Fruit fly (Drosophila melanogaster): Measurements from ENCODE around the gene tgo.
A peak's percentile ranks its signal among the peaks of the same experiment; 100 is the strongest.

The tgo gene

DNA sequence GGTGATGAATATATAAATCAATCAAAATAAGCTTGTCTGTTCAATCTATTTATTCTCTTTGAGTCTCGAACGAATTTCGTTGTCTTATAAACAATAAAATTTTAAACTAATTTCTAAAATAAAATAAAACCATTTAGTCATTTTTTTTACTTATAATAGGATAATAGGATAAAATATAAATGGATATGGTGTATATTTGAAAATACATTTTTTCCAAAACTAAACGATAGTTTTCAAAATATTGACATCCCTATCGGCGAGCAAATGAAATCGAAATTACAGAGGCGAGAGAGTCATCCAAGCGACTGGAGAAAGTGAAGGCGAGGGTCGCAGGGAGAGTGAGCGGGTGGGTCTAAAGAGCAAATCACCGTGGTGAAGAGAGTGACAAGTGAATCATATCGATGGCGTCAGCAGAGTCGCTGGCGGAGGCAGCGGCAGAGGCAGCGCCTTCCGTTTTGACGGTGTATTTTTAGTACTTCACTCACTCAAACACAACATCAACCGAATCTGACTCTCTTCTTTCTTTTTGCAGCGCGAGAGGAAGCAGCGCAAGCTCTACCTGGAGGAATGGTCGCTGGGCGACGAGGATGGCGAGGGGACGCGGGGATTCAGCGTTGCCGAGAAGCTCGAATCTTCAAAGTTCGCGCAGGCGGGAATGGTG is 37.7 kb upstream of the tgo start (continued):
- TF ChIP-seq HmgD (GFP tag; optimal IDR thresholded peaks at IDR 0.05) (no peak), h (optimal IDR thresholded peaks at IDR 0.05) (no peak), CG12659 (GFP tag; optimal IDR thresholded peaks at IDR 0.05) (peak; percentile 99), onecut (GFP tag; IDR thresholded peaks at IDR 0.05) (peak; percentile 88), Xrp1 (GFP tag; IDR thresholded peaks at IDR 0.05) (no peak), vvl (GFP tag; IDR thresholded peaks at IDR 0.05) (no peak), CG32767 (GFP tag; IDR thresholded peaks at IDR 0.05) (no peak), CG2678 (tag; optimal IDR thresholded peaks at IDR 0.05) (peak; percentile 99), CG17359 (tag; optimal IDR thresholded peaks at IDR 0.05) (peak; percentile 97), mam (GFP tag; optimal IDR thresholded peaks at IDR 0.05) (peak; percentile 65), so (GFP tag; IDR thresholded peaks at IDR 0.05) (no peak), CG34376 (GFP tag; optimal IDR thresholded peaks at IDR 0.05) (peak; percentile 95), cg (GFP tag; optimal IDR thresholded peaks at IDR 0.05) (peak; percentile 42), CoRest (tag; optimal IDR thresholded peaks at IDR 0.05) (peak; percentile 99), HLH4C (GFP tag; IDR thresholded peaks at IDR 0.05; ENCODE audit: partially characterized antibody) (no peak), al (GFP tag; IDR thresholded peaks at IDR 0.05) (no peak), Gsc (GFP tag; IDR thresholded peaks at IDR 0.05) (no peak), ro (GFP tag; IDR thresholded peaks at IDR 0.05) (no peak), CG4360 (GFP tag; IDR thresholded peaks at IDR 0.05) (no peak), amos (GFP tag; IDR thresholded peaks at IDR 0.05; ENCODE audit: partially characterized antibody) (no peak), kni (GFP tag; optimal IDR thresholded peaks at IDR 0.05) (peak; percentile 96), sima (GFP tag; optimal IDR thresholded peaks at IDR 0.05) (no peak), CG6765 (GFP tag; optimal IDR thresholded peaks at IDR 0.05) (peak; percentile 97), YL-1 (GFP tag; optimal IDR thresholded peaks at IDR 0.05) (peak; percentile 95), Chrac-16 (GFP tag; optimal IDR thresholded peaks at IDR 0.05) (peak; percentile 89), CG10267 (tag; optimal IDR thresholded peaks at IDR 0.05) (peak; percentile 98), Sox102F (GFP tag; optimal IDR thresholded peaks at IDR 0.05) (peak; percentile 99), CG3065 (GFP tag; optimal IDR thresholded peaks at IDR 0.05) (peak; percentile 81), CG3847 (GFP tag; IDR thresholded peaks at IDR 0.05) (no peak), luna (GFP tag; optimal IDR thresholded peaks at IDR 0.05) (no peak), fu2 (GFP tag; optimal IDR thresholded peaks at IDR 0.05) (peak; percentile 4), Rx (GFP tag; IDR thresholded peaks at IDR 0.05) (no peak), scrt (GFP tag; optimal IDR thresholded peaks at IDR 0.05) (peak; percentile 96)

dm6 chr3R:9057032-9057397 is 37.2 kb upstream of the tgo start:
- TF ChIP-seq CG8290 (GFP tag; optimal IDR thresholded peaks at IDR 0.05): no peak
- TF ChIP-seq CG8290 (tag; optimal IDR thresholded peaks at IDR 0.05): peak in 1 of 2 experiments; percentile 70
- peak; percentile 24 for TF ChIP-seq NC2α (GFP tag; optimal IDR thresholded peaks at IDR 0.05)
- TF ChIP-seq CG7963 (GFP tag; IDR thresholded peaks at IDR 0.05; ENCODE audit: partially characterized antibody): no peak
- peak; percentile 82 for TF ChIP-seq Med (GFP tag)
- peak in 1 of 2 experiments; percentile 98 for TF ChIP-seq Trl (optimal IDR thresholded peaks at IDR 0.05)
- TF ChIP-seq Trl (GFP tag; optimal IDR thresholded peaks at IDR 0.05): peak; percentile 7
- peak; percentile 35 for TF ChIP-seq CG13624 (GFP tag; optimal IDR thresholded peaks at IDR 0.05)
- TF ChIP-seq Jarid2 (GFP tag; optimal IDR thresholded peaks at IDR 0.05): peak; percentile 51
- TF ChIP-seq luna (GFP tag; optimal IDR thresholded peaks at IDR 0.05): peak; percentile 8
- no peak for TF ChIP-seq Blimp-1 (GFP tag; optimal IDR thresholded peaks at IDR 0.05)
- no peak for TF ChIP-seq CG11695 (GFP tag; IDR thresholded peaks at IDR 0.05)
- TF ChIP-seq Dip2 (GFP tag; IDR thresholded peaks at IDR 0.05): no peak
- TF ChIP-seq gro (GFP tag; optimal IDR thresholded peaks at IDR 0.05): peak; percentile 24
- TF ChIP-seq CG12219 (GFP tag; optimal IDR thresholded peaks at IDR 0.05): no peak
- TF ChIP-seq maf-S (GFP tag; optimal IDR thresholded peaks at IDR 0.05): peak; percentile 21
- TF ChIP-seq gcm2 (GFP tag; optimal IDR thresholded peaks at IDR 0.05): no peak
- TF ChIP-seq trh (GFP tag; optimal IDR thresholded peaks at IDR 0.05): no peak
- TF ChIP-seq pros (GFP tag; optimal IDR thresholded peaks at IDR 0.05): no peak
- TF ChIP-seq CG13123 (GFP tag; optimal IDR thresholded peaks at IDR 0.05): no peak
- TF ChIP-seq yki (optimal IDR thresholded peaks at IDR 0.05): peak; percentile 88

Measured in whole organism, embryonic.